Worm (Caenorhabditis elegans) whole organism, midembryonic: ENCODE data around the gene str-200.

Experiments
- flt-1 ChIP-seq: fragments of 200-800 bp; sonication (Bioruptor generic); IDR thresholded peaks from 2 replicates; pipeline ENCODE4 v1.3.6; 2022; ENCODE audit warnings: missing genetic modification characterization, missing compliant biosample characterization
- med-1 ChIP-seq: sonication (generic microtip); optimal IDR thresholded peaks from 2 replicates; lab custom pipeline; 2017; ENCODE audit warnings: missing genetic modification characterization, mild to moderate bottlenecking, missing compliant biosample characterization, antibody characterized with exemption, missing genetic modification reagents; ENCODE audit not compliant: insufficient read depth
- ztf-23 ChIP-seq: fragments of 200-800 bp; sonication (Bioruptor generic); IDR thresholded peaks from 2 replicates; pipeline ENCODE4 v1.3.6; 2022; ENCODE audit warnings: missing genetic modification reagents, missing genetic modification characterization, missing compliant biosample characterization

- no peak for TF ChIP-seq med-1
- TF ChIP-seq ztf-23 (GFP tag; lab: Robert Waterston, UW), result no peak
- TF ChIP-seq flt-1 (GFP tag; lab: Robert Waterston, UW), result no peak
Measured at ce11 chrV:17429262-17429661, 28.7 kb downstream of the str-200 start.
